Worm (Caenorhabditis elegans): ENCODE data around the gene ZK1307.8.

DNA sequence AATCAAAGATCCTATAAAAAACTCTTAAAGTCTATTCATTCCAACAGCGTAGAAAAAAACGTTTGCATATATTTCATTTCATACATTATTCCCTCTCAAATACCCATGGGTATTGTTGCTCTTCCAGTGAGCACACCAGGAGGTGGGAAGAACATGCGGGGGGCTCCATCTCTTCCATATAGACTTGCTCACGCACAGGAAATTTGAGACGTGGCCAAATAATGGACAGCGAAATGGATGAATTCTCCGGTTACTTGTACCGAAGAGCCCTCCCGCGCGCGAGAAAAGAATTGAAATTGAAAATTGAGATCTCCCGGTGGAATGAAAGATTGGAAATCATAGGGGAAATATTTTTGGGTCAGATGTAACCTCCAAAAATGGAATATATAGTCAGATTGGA is 46.8 kb upstream of the ZK1307.8 start:
- TF ChIP-seq tab-1 (GFP tag; IDR thresholded peaks at IDR 0.05) (no peak), klf-2 (GFP tag; conservative IDR thresholded peaks at IDR 0.05) (no peak)
